Fruit fly (Drosophila melanogaster) whole organism, adult: Measurements from ENCODE around the gene Tsp66A.

Experiments used
- CG11617 ChIP-seq: fragments of 200-800 bp; sonication (Bioruptor generic); optimal IDR thresholded peaks from 2 replicates; lab custom pipeline; 2017; ENCODE audit warnings: mild to moderate bottlenecking, missing biosample characterization, missing genetic modification reagents, missing genetic modification characterization
- CG12768 ChIP-seq: fragments of 200-800 bp; sonication (Bioruptor generic); optimal IDR thresholded peaks from 2 replicates; lab custom pipeline; 2017; ENCODE audit warnings: missing biosample characterization, missing genetic modification characterization, mild to moderate bottlenecking, moderate library complexity, missing genetic modification reagents
- CG1620 ChIP-seq: fragments of 200-800 bp; sonication (Bioruptor generic); optimal IDR thresholded peaks from 2 replicates; lab custom pipeline; 2016; ENCODE audit warnings: missing biosample characterization, missing genetic modification characterization
- CG33017 ChIP-seq: fragments of 200-800 bp; sonication (Bioruptor generic); optimal IDR thresholded peaks from 2 replicates; lab custom pipeline; 2018; ENCODE audit warnings: missing biosample characterization, mild to moderate bottlenecking, missing genetic modification characterization, moderate library complexity
- CG7101 ChIP-seq: fragments of 200-800 bp; sonication (Bioruptor generic); optimal IDR thresholded peaks from 2 replicates; lab custom pipeline; 2018; ENCODE audit warnings: missing biosample characterization, mild to moderate bottlenecking, missing genetic modification characterization, moderate library complexity
- Clk ChIP-seq: fragments of 200-800 bp; sonication (Bioruptor generic); optimal IDR thresholded peaks from 2 replicates; lab custom pipeline; 2017; ENCODE audit warnings: missing biosample characterization, missing genetic modification characterization
- Hr96 ChIP-seq: fragments of 200-800 bp; sonication (Bioruptor generic); optimal IDR thresholded peaks from 2 replicates; lab custom pipeline; 2016; ENCODE audit warnings: missing biosample characterization, missing genetic modification characterization
- bab1 ChIP-seq: fragments of 200-800 bp; sonication (Bioruptor generic); optimal IDR thresholded peaks from 3 replicates; lab custom pipeline; 2019; ENCODE audit warnings: missing biosample characterization, mild to moderate bottlenecking, missing genetic modification characterization, moderate library complexity
- kay ChIP-seq: fragments of 200-800 bp; sonication (Bioruptor generic); peaks from one replicate; lab custom pipeline; 2016; ENCODE audit warnings: missing biosample characterization, missing genetic modification characterization, borderline replicate concordance
- tj ChIP-seq: fragments of 200-800 bp; sonication (Bioruptor generic); optimal IDR thresholded peaks from 3 replicates; lab custom pipeline; 2017; ENCODE audit warnings: missing biosample characterization, mild to moderate bottlenecking, missing genetic modification characterization, moderate library complexity
- toe ChIP-seq: fragments of 200-800 bp; sonication (Bioruptor generic); optimal IDR thresholded peaks from 2 replicates; lab custom pipeline; 2016; ENCODE audit warnings: missing biosample characterization, missing genetic modification characterization

- TF ChIP-seq CG12768 (GFP tag; lab: Kevin White, UChicago) (no peak), tj (GFP tag; lab: Kevin White, UChicago) (no peak), toe (GFP tag; lab: Kevin White, UChicago) (no peak), kay (GFP tag; lab: Kevin White, UChicago) (no peak), Hr96 (GFP tag; lab: Kevin White, UChicago) (no peak), CG7101 (tag; lab: Kevin White, UChicago) (no peak), Clk (GFP tag; lab: Kevin White, UChicago) (no peak), CG11617 (no peak), CG1620 (GFP tag; lab: Kevin White, UChicago) (no peak), bab1 (GFP tag; lab: Kevin White, UChicago) (no peak), CG33017 (no peak)
Measured at dm6 chr3L:7496097-7496496, 30.8 kb downstream of the Tsp66A start, which contains the start of gene Cyp4d8.
